Fruit fly (Drosophila melanogaster) whole organism, embryonic: ENCODE measurements around the gene CG14721.

Experiments used
- Abd-B ChIP-seq: fragments of 200-800 bp; sonication (Bioruptor generic); optimal IDR thresholded peaks from 2 replicates; lab custom pipeline; 2018; ENCODE audit warnings: missing biosample characterization, mild to moderate bottlenecking, missing genetic modification characterization, moderate library complexity
- CG10209 ChIP-seq: fragments of 200-800 bp; sonication (Bioruptor generic); optimal IDR thresholded peaks from 3 replicates; lab custom pipeline; 2017; ENCODE audit warnings: missing biosample characterization, mild to moderate bottlenecking, missing genetic modification characterization, missing genetic modification reagents
- CG10274 ChIP-seq: fragments of 200-800 bp; sonication (Bioruptor generic); optimal IDR thresholded peaks from 3 replicates; lab custom pipeline; 2017; ENCODE audit warnings: missing biosample characterization, mild to moderate bottlenecking, missing genetic modification characterization
- CG10959 ChIP-seq: fragments of 200-800 bp; sonication (Bioruptor generic); IDR thresholded peaks from 2 replicates; pipeline ENCODE4 v1.3.6; 2022; ENCODE audit warnings: missing biosample characterization, missing genetic modification characterization
- CG11723 ChIP-seq: fragments of 200-800 bp; sonication (Bioruptor generic); optimal IDR thresholded peaks from 2 replicates; lab custom pipeline; 2017; ENCODE audit warnings: missing biosample characterization, mild to moderate bottlenecking, missing genetic modification characterization
- CG14014 ChIP-seq: fragments of 200-800 bp; sonication (Bioruptor generic); IDR thresholded peaks from 2 replicates; pipeline ENCODE4 v1.3.6; 2022; ENCODE audit warnings: missing biosample characterization, missing genetic modification characterization
- CG17359 ChIP-seq: fragments of 200-800 bp; sonication (Bioruptor generic); optimal IDR thresholded peaks from 3 replicates; lab custom pipeline; 2018; ENCODE audit warnings: missing biosample characterization, mild to moderate bottlenecking, missing genetic modification characterization, moderate library complexity
- CG32767 ChIP-seq: fragments of 200-800 bp; sonication (Bioruptor generic); IDR thresholded peaks from 2 replicates; pipeline ENCODE4 v1.3.6; 2022; ENCODE audit warnings: missing biosample characterization, missing genetic modification characterization
- CG3281 ChIP-seq: fragments of 200-800 bp; sonication (Bioruptor generic); optimal IDR thresholded peaks from 3 replicates; lab custom pipeline; 2017; ENCODE audit warnings: missing biosample characterization, mild to moderate bottlenecking, missing genetic modification characterization
- CG5953 ChIP-seq: fragments of 200-800 bp; sonication (Bioruptor generic); IDR thresholded peaks from 2 replicates; pipeline ENCODE4 v1.3.6; 2022; ENCODE audit warnings: missing biosample characterization, missing genetic modification characterization
- CG6175 ChIP-seq: fragments of 200-800 bp; sonication (Bioruptor generic); IDR thresholded peaks from 3 replicates; pipeline ENCODE4 v1.3.6; 2022; ENCODE audit warnings: missing biosample characterization, missing genetic modification characterization
- CG6791 ChIP-seq: fragments of 200-800 bp; sonication (Bioruptor generic); IDR thresholded peaks from 3 replicates; pipeline ENCODE4 v1.3.6; 2022; ENCODE audit warnings: missing biosample characterization, missing genetic modification characterization; ENCODE audit not compliant: partially characterized antibody
- Dbx ChIP-seq: fragments of 200-800 bp; sonication (Bioruptor generic); IDR thresholded peaks from 3 replicates; pipeline ENCODE4 v1.3.6; 2022; ENCODE audit warnings: missing biosample characterization, missing genetic modification characterization
- Fer3 ChIP-seq: fragments of 200-800 bp; sonication (Bioruptor generic); optimal IDR thresholded peaks from 2 replicates; lab custom pipeline; 2018; ENCODE audit warnings: missing biosample characterization, mild to moderate bottlenecking, missing genetic modification characterization, moderate library complexity
- GATAe ChIP-seq: fragments of 200-800 bp; sonication (Bioruptor generic); conservative IDR thresholded peaks from 2 replicates; pipeline ENCODE4 v1.3.6; 2022; ENCODE audit warnings: missing biosample characterization, missing genetic modification characterization
- Gug ChIP-seq: fragments of 200-800 bp; sonication (Bioruptor generic); IDR thresholded peaks from 4 replicates; pipeline ENCODE4 v1.3.6; 2022; ENCODE audit warnings: missing biosample characterization, missing genetic modification characterization
- Hr78 ChIP-seq, 2 experiments: fragments of 200-800 bp in 1 of 2; fragments of >200 bp in 1 of 2; sonication (Bioruptor generic) in 1 of 2; optimal IDR thresholded peaks; 2 replicates each; lab custom pipeline; 2017 to 2019; ENCODE audit warnings: missing biosample characterization in 2 of 2, missing genetic modification characterization in 2 of 2, mild to moderate bottlenecking in 1 of 2, moderate library complexity in 1 of 2
- Hsf ChIP-seq: fragments of 200-800 bp; sonication (Bioruptor generic); optimal IDR thresholded peaks from 3 replicates; lab custom pipeline; 2016; ENCODE audit warnings: missing biosample characterization, missing genetic modification characterization
- Meics ChIP-seq: fragments of 200-800 bp; sonication (Bioruptor generic); optimal IDR thresholded peaks from 2 replicates; lab custom pipeline; 2017; ENCODE audit warnings: missing biosample characterization, mild to moderate bottlenecking, missing genetic modification characterization
- Nf-YB ChIP-seq: fragments of 200-800 bp; sonication (Bioruptor generic); optimal IDR thresholded peaks from 3 replicates; lab custom pipeline; 2019; ENCODE audit warnings: missing biosample characterization, mild to moderate bottlenecking, missing genetic modification characterization, moderate library complexity
- Rfx ChIP-seq: fragments of 200-800 bp; sonication (Bioruptor generic); IDR thresholded peaks from 2 replicates; pipeline ENCODE4 v1.3.6; 2022; ENCODE audit warnings: missing biosample characterization, missing genetic modification characterization
- Rx ChIP-seq: fragments of 200-800 bp; sonication (Bioruptor generic); IDR thresholded peaks from 2 replicates; pipeline ENCODE4 v1.3.6; 2022; ENCODE audit warnings: missing biosample characterization, missing genetic modification characterization
- ara ChIP-seq: fragments of 200-800 bp; sonication (Bioruptor generic); IDR thresholded peaks from 2 replicates; pipeline ENCODE4 v1.3.6; 2022; ENCODE audit warnings: missing biosample characterization, missing genetic modification characterization
- az2 ChIP-seq: fragments of 200-800 bp; sonication (Bioruptor generic); optimal IDR thresholded peaks from 3 replicates; lab custom pipeline; 2016; ENCODE audit warnings: missing biosample characterization, missing genetic modification characterization
- bbx ChIP-seq: fragments of 200-800 bp; sonication (Bioruptor generic); IDR thresholded peaks from 2 replicates; pipeline ENCODE4 v1.3.6; 2022; ENCODE audit warnings: missing biosample characterization, missing genetic modification characterization; ENCODE audit not compliant: partially characterized antibody
- btn ChIP-seq: fragments of 200-800 bp; sonication (Bioruptor generic); optimal IDR thresholded peaks from 2 replicates; lab custom pipeline; 2016; ENCODE audit warnings: missing biosample characterization, missing genetic modification characterization
- chinmo ChIP-seq: fragments of 200-800 bp; sonication (Bioruptor generic); IDR thresholded peaks from 4 replicates; pipeline ENCODE4 v1.3.6; 2022; ENCODE audit warnings: missing biosample characterization, missing genetic modification characterization; ENCODE audit not compliant: partially characterized antibody
- dm ChIP-seq: fragments of 200-800 bp; sonication (Bioruptor generic); optimal IDR thresholded peaks from 3 replicates; lab custom pipeline; 2016; ENCODE audit warnings: missing biosample characterization, missing genetic modification characterization
- fd3F ChIP-seq: fragments of 200-800 bp; sonication (Bioruptor generic); optimal IDR thresholded peaks from 2 replicates; lab custom pipeline; 2018; ENCODE audit warnings: missing biosample characterization, mild to moderate bottlenecking, missing genetic modification characterization, moderate library complexity
- fd64A ChIP-seq: fragments of 200-800 bp; sonication (Bioruptor generic); optimal IDR thresholded peaks from 3 replicates; lab custom pipeline; 2018; ENCODE audit warnings: missing biosample characterization, mild to moderate bottlenecking, missing genetic modification characterization
- fru ChIP-seq: fragments of >200 bp; optimal IDR thresholded peaks from 2 replicates; lab custom pipeline; 2017
- gce ChIP-seq: fragments of 200-800 bp; sonication (Bioruptor generic); IDR thresholded peaks from 3 replicates; pipeline ENCODE4 v1.3.6; 2022; ENCODE audit warnings: missing biosample characterization, missing genetic modification characterization
- gcm2 ChIP-seq: fragments of 200-800 bp; sonication (Bioruptor generic); optimal IDR thresholded peaks from 2 replicates; lab custom pipeline; 2016; ENCODE audit warnings: missing biosample characterization, missing genetic modification characterization
- gro ChIP-seq: fragments of 200-800 bp; sonication (Bioruptor generic); optimal IDR thresholded peaks from 2 replicates; lab custom pipeline; 2016; ENCODE audit warnings: missing biosample characterization, missing genetic modification characterization
- luna ChIP-seq: fragments of 200-800 bp; sonication (Bioruptor generic); optimal IDR thresholded peaks from 2 replicates; lab custom pipeline; 2016; ENCODE audit warnings: missing biosample characterization, missing genetic modification characterization
- mam ChIP-seq: fragments of 200-800 bp; sonication (Bioruptor generic); optimal IDR thresholded peaks from 3 replicates; lab custom pipeline; 2016; ENCODE audit warnings: missing biosample characterization, missing genetic modification characterization
- mld ChIP-seq: fragments of 200-800 bp; sonication (Bioruptor generic); IDR thresholded peaks from 3 replicates; pipeline ENCODE4 v1.3.6; 2022; ENCODE audit warnings: missing biosample characterization, missing genetic modification characterization; ENCODE audit not compliant: partially characterized antibody
- nau ChIP-seq: fragments of 200-800 bp; sonication (Bioruptor generic); optimal IDR thresholded peaks from 3 replicates; lab custom pipeline; 2017; ENCODE audit warnings: missing biosample characterization, mild to moderate bottlenecking, missing genetic modification characterization, missing genetic modification reagents
- oc ChIP-seq: fragments of 200-800 bp; sonication (Bioruptor generic); optimal IDR thresholded peaks from 2 replicates; lab custom pipeline; 2018; ENCODE audit warnings: missing biosample characterization, mild to moderate bottlenecking, missing genetic modification characterization, moderate library complexity
- odd ChIP-seq: fragments of 200-800 bp; sonication (Bioruptor generic); optimal IDR thresholded peaks from 2 replicates; lab custom pipeline; 2017; ENCODE audit warnings: missing biosample characterization, mild to moderate bottlenecking, missing genetic modification characterization
- otp ChIP-seq: fragments of 200-800 bp; sonication (Bioruptor generic); IDR thresholded peaks from 3 replicates; pipeline ENCODE4, ENCODE4 v1.3.6; 2022; ENCODE audit warnings: missing biosample characterization, missing genetic modification characterization
- ranshi ChIP-seq: fragments of 200-800 bp; sonication (Bioruptor generic); IDR thresholded peaks from 2 replicates; pipeline ENCODE4 v1.3.6; 2022; ENCODE audit warnings: missing biosample characterization, missing genetic modification characterization
- rib ChIP-seq: fragments of 200-800 bp; sonication (Bioruptor generic); IDR thresholded peaks from 2 replicates; pipeline ENCODE4 v1.3.6; 2022; ENCODE audit warnings: missing biosample characterization, missing genetic modification characterization
- so ChIP-seq: fragments of 200-800 bp; sonication (Bioruptor generic); IDR thresholded peaks from 3 replicates; pipeline ENCODE4 v1.3.6; 2022; ENCODE audit warnings: missing biosample characterization, missing genetic modification characterization
- tna ChIP-seq: fragments of 200-800 bp; sonication (Bioruptor generic); IDR thresholded peaks from 2 replicates; pipeline ENCODE4 v1.3.6; 2022; ENCODE audit warnings: missing biosample characterization, missing genetic modification characterization; ENCODE audit not compliant: partially characterized antibody
- wor ChIP-seq: fragments of 200-800 bp; sonication (Bioruptor generic); IDR thresholded peaks from 2 replicates; pipeline ENCODE4 v1.3.6; 2022; ENCODE audit warnings: missing biosample characterization, missing genetic modification characterization
- zf30C ChIP-seq: fragments of 200-800 bp; sonication (Bioruptor generic); optimal IDR thresholded peaks from 3 replicates; lab custom pipeline; 2018; ENCODE audit warnings: missing biosample characterization, mild to moderate bottlenecking, missing genetic modification characterization

The CG14721 gene

DNA sequence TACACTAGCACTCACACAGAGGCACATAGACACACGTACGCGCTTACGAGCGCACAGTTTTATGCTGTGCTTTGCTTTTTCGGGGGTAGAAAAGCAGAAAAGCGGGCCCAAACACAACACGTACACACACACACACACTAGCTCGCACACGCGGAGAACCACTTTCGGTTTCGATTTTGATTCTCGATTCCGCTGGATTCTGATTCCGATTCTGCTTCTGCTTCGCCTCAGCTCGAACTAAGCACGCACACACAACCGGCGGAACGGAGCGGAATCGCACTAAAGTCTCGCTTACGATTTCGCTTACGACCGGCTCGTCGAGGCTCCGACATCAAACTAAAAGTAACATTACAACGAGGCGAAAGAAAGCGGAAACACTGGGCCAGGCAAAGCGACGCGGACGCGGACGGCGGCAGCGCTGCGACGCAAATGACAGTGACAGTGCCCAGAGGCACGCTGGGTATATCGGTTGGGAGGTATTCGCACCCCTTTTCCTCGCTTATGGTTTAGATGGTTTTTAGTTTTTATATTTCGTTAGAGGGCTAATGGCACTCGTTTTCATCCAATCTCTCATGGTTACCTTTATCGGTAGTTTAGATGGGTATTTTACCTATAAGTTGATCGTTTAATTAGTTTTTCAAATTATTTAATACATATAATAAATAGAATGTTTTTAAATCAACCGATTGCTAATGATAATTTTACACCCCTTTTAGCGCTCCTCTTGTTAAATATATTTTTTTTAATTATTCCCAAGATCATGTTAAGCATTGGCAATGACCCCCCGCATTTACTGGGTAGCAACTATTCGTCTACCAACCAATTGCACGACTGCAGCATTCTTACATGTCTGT is 43.0 kb downstream of the CG14721 start (continued):
- peak; percentile 45 for TF ChIP-seq Nf-YB (GFP tag; lab: Kevin White, UChicago)
- no peak for TF ChIP-seq nau (GFP tag; lab: Kevin White, UChicago)
- TF ChIP-seq CG17359 = peak; percentile 26
- TF ChIP-seq Rx (GFP tag; lab: Robert Waterston, UW) = no peak
- peak; percentile 66 for TF ChIP-seq Meics (GFP tag; lab: Kevin White, UChicago)
- peak; percentile 77 for TF ChIP-seq dm (GFP tag; lab: Kevin White, UChicago)
- peak; percentile 59; the same call in 2 of the 3 replicates for TF ChIP-seq Dbx (GFP tag; lab: Robert Waterston, UW)
- TF ChIP-seq az2 (GFP tag; lab: Kevin White, UChicago) = peak; percentile 80
- no peak for TF ChIP-seq mld (GFP tag; lab: Robert Waterston, UW)
- TF ChIP-seq mam (GFP tag; lab: Kevin White, UChicago) = peak; percentile 44

DNA sequence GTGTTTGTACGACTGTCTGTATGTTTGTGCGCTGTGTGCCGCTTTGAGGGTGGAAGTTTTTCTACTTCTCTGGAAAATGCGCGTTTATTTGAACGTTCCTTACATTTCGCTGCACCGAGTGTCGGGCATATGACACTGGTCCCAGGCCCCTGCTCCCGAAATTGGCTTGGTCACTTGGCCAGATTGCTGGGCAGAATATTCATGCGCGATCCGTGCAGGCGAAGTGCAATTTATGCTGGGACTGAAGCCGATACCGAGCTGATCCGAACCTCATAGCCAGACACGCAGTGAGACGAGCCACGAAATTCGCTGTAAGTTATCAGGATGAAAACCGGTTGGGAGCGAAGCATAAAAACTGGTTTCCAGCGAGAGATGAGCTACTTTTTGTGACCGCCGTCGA is 43.6 kb downstream of the CG14721 start:
- TF ChIP-seq gcm2 (no peak), odd (no peak), Hr78 (GFP tag; optimal IDR thresholded peaks at IDR 0.05; lab: Kevin White, UChicago) (no peak), Abd-B (GFP tag; lab: Kevin White, UChicago) (no peak), btn (GFP tag; lab: Kevin White, UChicago) (no peak), CG5953 (GFP tag; lab: Robert Waterston, UW) (0 out of 2 replicates have a peak, but pooled peaks have one; percentile 43), rib (no peak), gro (GFP tag; lab: Kevin White, UChicago) (no peak), CG32767 (no peak), oc (no peak), fru (lab: Kevin White, UChicago) (no peak), zf30C (GFP tag; lab: Kevin White, UChicago) (no peak), Rfx (GFP tag; lab: Robert Waterston, UW) (no peak), CG11723 (GFP tag; lab: Kevin White, UChicago) (no peak), otp (GFP tag; lab: Robert Waterston, UW) (0 out of 3 replicates have a peak, but pooled peaks have one; percentile 5), CG10274 (peak; percentile 96), CG10209 (GFP tag; lab: Kevin White, UChicago) (no peak), CG6175 (GFP tag; lab: Robert Waterston, UW) (0 out of 3 replicates have a peak, but pooled peaks have one; percentile 9), CG6791 (GFP tag; lab: Robert Waterston, UW) (0 out of 3 replicates have a peak, but pooled peaks have one; percentile 25), ranshi (peak; percentile 53), Gug (peak; percentile 63; the same call in 3 of the 4 replicates), so (GFP tag; lab: Robert Waterston, UW) (no peak), wor (no peak), gce (GFP tag; lab: Robert Waterston, UW) (peak; percentile 19; the same call in 1 of the 3 replicates), GATAe (no peak), fd3F (GFP tag; lab: Kevin White, UChicago) (no peak), bbx (GFP tag; lab: Robert Waterston, UW) (0 out of 2 replicates have a peak, but pooled peaks have one; percentile 20), tna (GFP tag; lab: Robert Waterston, UW) (no peak), luna (no peak), Fer3 (tag; lab: Kevin White, UChicago) (no peak), CG14014 (GFP tag; lab: Robert Waterston, UW) (no peak), Hsf (GFP tag; lab: Kevin White, UChicago) (no peak), CG3281 (no peak), ara (GFP tag; lab: Robert Waterston, UW) (0 out of 2 replicates have a peak, but pooled peaks have one; percentile 19), Dbx (GFP tag; lab: Robert Waterston, UW) (0 out of 3 replicates have a peak, but pooled peaks have one; percentile 9), CG10959 (GFP tag; lab: Robert Waterston, UW) (0 out of 2 replicates have a peak, but pooled peaks have one; percentile 14), chinmo (GFP tag; lab: Robert Waterston, UW) (peak; percentile 85; the same call in 2 of the 4 replicates), fd64A (GFP tag; lab: Kevin White, UChicago) (no peak)
